Worm (Caenorhabditis elegans): ENCODE results near the gene srw-8.

Gene srw-8

ce11 chrV:2991485-2991884 is 42.7 kb downstream of the srw-8 start, which contains the start of gene srw-121:
Gene srw-121 (minus strand): TSS chrV:2991585.
- TF ChIP-seq ham-2 (GFP tag; optimal IDR thresholded peaks at IDR 0.05) (no peak), flh-1 (GFP tag; optimal IDR thresholded peaks at IDR 0.05) (no peak), mep-1 (tag; optimal IDR thresholded peaks at IDR 0.05) (no peak), elt-1 (tag; optimal IDR thresholded peaks at IDR 0.05; ENCODE audit: borderline replicate concordance, insufficient read depth) (no peak), nhr-12 (tag; optimal IDR thresholded peaks at IDR 0.05) (no peak), ztf-11 (tag; optimal IDR thresholded peaks at IDR 0.05) (no peak), unc-39 (tag; optimal IDR thresholded peaks at IDR 0.05) (no peak), hlh-1 (tag; optimal IDR thresholded peaks at IDR 0.05) (no peak)

ce11 chrV:2987407-2987806 is 46.7 kb downstream of the srw-8 start, which contains the start of gene srh-85:
Gene srh-85 (minus strand): TSS chrV:2987507.
- TF ChIP-seq nhr-12 (tag; optimal IDR thresholded peaks at IDR 0.05) = no peak

DNA sequence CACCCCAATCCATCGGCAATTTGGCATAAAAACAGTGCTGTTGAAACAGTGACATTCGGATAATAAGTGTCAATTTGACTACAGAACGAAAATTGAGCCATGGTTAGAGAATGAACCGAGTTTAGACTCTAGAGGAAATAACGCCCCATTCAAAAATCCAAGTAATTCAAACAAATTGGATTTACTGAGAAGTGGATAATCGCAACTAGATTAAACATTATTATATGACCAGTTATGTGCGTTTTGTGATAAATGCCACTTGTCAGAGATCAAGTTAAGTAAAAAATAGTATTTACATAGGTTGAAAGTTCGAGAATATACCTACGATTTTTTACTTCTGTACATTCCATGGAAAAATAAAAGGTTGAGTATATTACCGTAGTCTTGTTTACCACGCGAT is 48.8 kb downstream of the srw-8 start, which contains the start of gene srw-139:
Gene srw-139 (minus strand): TSS at position 101 of the 400 bp plus-strand sequence.
- no peak for TF ChIP-seq tbx-8 (GFP tag; optimal IDR thresholded peaks at IDR 0.05)
- no peak for TF ChIP-seq nhr-12 (tag; optimal IDR thresholded peaks at IDR 0.05)
- TF ChIP-seq mep-1 (tag; optimal IDR thresholded peaks at IDR 0.05) = no peak
- no peak for TF ChIP-seq ceh-43 (GFP tag; optimal IDR thresholded peaks at IDR 0.05)
- TF ChIP-seq nhr-2 (tag; optimal IDR thresholded peaks at IDR 0.05) = no peak
- TF ChIP-seq lin-13 (tag; optimal IDR thresholded peaks at IDR 0.05) = no peak
- TF ChIP-seq elt-3 (tag; optimal IDR thresholded peaks at IDR 0.05) = no peak
- no peak for TF ChIP-seq elt-1 (tag; optimal IDR thresholded peaks at IDR 0.05; ENCODE audit: borderline replicate concordance, insufficient read depth)
- TF ChIP-seq sptf-1 (tag; optimal IDR thresholded peaks at IDR 0.05) = no peak
- no peak for TF ChIP-seq unc-62 (GFP tag; optimal IDR thresholded peaks at IDR 0.05)
- no peak for TF ChIP-seq hlh-1 (tag; optimal IDR thresholded peaks at IDR 0.05)
- TF ChIP-seq unc-120 (tag; optimal IDR thresholded peaks at IDR 0.05; ENCODE audit: poor library complexity, severe bottlenecking) = no peak
- TF ChIP-seq ham-2 (GFP tag; optimal IDR thresholded peaks at IDR 0.05) = no peak
- TF ChIP-seq flh-1 (GFP tag; optimal IDR thresholded peaks at IDR 0.05) = no peak
- TF ChIP-seq nhr-28 (tag; optimal IDR thresholded peaks at IDR 0.05) = no peak
- no peak for TF ChIP-seq drap-1 (GFP tag; optimal IDR thresholded peaks at IDR 0.05)
- TF ChIP-seq lin-32 (GFP tag; optimal IDR thresholded peaks at IDR 0.05) = no peak
- no peak for TF ChIP-seq nhr-237 (tag; optimal IDR thresholded peaks at IDR 0.05)
- TF ChIP-seq M03D4.4 (tag; optimal IDR thresholded peaks at IDR 0.05) = no peak

ce11 chrV:2983351-2983750 is 50.8 kb downstream of the srw-8 start, which contains the start of gene srw-117:
Gene srw-117 (minus strand): TSS chrV:2983451.
- no peak for TF ChIP-seq ceh-83 (GFP tag; optimal IDR thresholded peaks at IDR 0.05)
- no peak for TF ChIP-seq elt-3 (tag; optimal IDR thresholded peaks at IDR 0.05)
- TF ChIP-seq bed-3 (GFP tag; optimal IDR thresholded peaks at IDR 0.05) = no peak
- TF ChIP-seq ham-2 (GFP tag; optimal IDR thresholded peaks at IDR 0.05) = no peak
- no peak for TF ChIP-seq nhr-76 (tag; optimal IDR thresholded peaks at IDR 0.05)
- no peak for TF ChIP-seq lin-13 (tag; optimal IDR thresholded peaks at IDR 0.05)
- TF ChIP-seq mep-1 (tag; optimal IDR thresholded peaks at IDR 0.05) = no peak
- no peak for TF ChIP-seq lin-32 (GFP tag; optimal IDR thresholded peaks at IDR 0.05)
- no peak for TF ChIP-seq lsy-2 (tag; optimal IDR thresholded peaks at IDR 0.05)
- no peak for TF ChIP-seq ceh-43 (GFP tag; optimal IDR thresholded peaks at IDR 0.05)
